Fruit fly (Drosophila melanogaster) whole organism, embryonic: ENCODE data around the gene Ir25a.

Experiments used
- CG11093 ChIP-seq: fragments of 200-800 bp; sonication (Bioruptor generic); IDR thresholded peaks from 3 replicates; pipeline ENCODE4 v1.3.6; 2022; ENCODE audit warnings: missing biosample characterization, missing genetic modification characterization
- CG12942 ChIP-seq: fragments of 200-800 bp; sonication (Bioruptor generic); optimal IDR thresholded peaks from 3 replicates; lab custom pipeline; 2016; ENCODE audit warnings: missing biosample characterization, missing genetic modification characterization
- CG13624 ChIP-seq: fragments of 200-800 bp; sonication (Bioruptor generic); optimal IDR thresholded peaks from 2 replicates; lab custom pipeline; 2016; ENCODE audit warnings: missing biosample characterization, missing genetic modification characterization
- CG14441 ChIP-seq: fragments of 200-800 bp; sonication (Bioruptor generic); IDR thresholded peaks from 2 replicates; pipeline ENCODE4 v1.3.6; 2022; ENCODE audit warnings: missing biosample characterization, missing genetic modification characterization
- CG15696 ChIP-seq: fragments of 200-800 bp; sonication (Bioruptor generic); optimal IDR thresholded peaks from 2 replicates; lab custom pipeline; 2019; ENCODE audit warnings: missing biosample characterization, mild to moderate bottlenecking, missing genetic modification characterization, moderate library complexity
- CG1647 ChIP-seq: fragments of 200-800 bp; sonication (Bioruptor generic); optimal IDR thresholded peaks from 3 replicates; lab custom pipeline; 2016; ENCODE audit warnings: missing biosample characterization, missing genetic modification characterization
- CG16863 ChIP-seq: fragments of 200-800 bp; sonication (Bioruptor generic); optimal IDR thresholded peaks from 3 replicates; lab custom pipeline; 2016; ENCODE audit warnings: missing biosample characterization, missing genetic modification characterization
- CG17385 ChIP-seq: fragments of 200-800 bp; sonication (Bioruptor generic); optimal IDR thresholded peaks from 3 replicates; lab custom pipeline; 2018; ENCODE audit warnings: missing biosample characterization, mild to moderate bottlenecking, missing genetic modification characterization
- CG18262 ChIP-seq: fragments of 200-800 bp; optimal IDR thresholded peaks from 3 replicates; lab custom pipeline; 2019; ENCODE audit warnings: missing biosample characterization, mild to moderate bottlenecking, missing genetic modification characterization, moderate library complexity
- CG2202 ChIP-seq: fragments of 200-800 bp; sonication (Bioruptor generic); optimal IDR thresholded peaks from 2 replicates; lab custom pipeline; 2018; ENCODE audit warnings: missing biosample characterization, mild to moderate bottlenecking, missing genetic modification characterization
- CG3726 ChIP-seq: fragments of 200-800 bp; sonication (Bioruptor generic); IDR thresholded peaks from 3 replicates; pipeline ENCODE4, ENCODE4 v1.3.6; 2022; ENCODE audit warnings: missing biosample characterization, missing genetic modification characterization
- CG4707 ChIP-seq: fragments of 200-800 bp; sonication (Bioruptor generic); optimal IDR thresholded peaks from 2 replicates; lab custom pipeline; 2018; ENCODE audit warnings: missing biosample characterization, mild to moderate bottlenecking, missing genetic modification characterization, moderate library complexity
- CG6765 ChIP-seq: fragments of 200-800 bp; sonication (Bioruptor generic); optimal IDR thresholded peaks from 3 replicates; lab custom pipeline; 2017; ENCODE audit warnings: missing biosample characterization, mild to moderate bottlenecking, missing genetic modification characterization
- CG8388 ChIP-seq: fragments of 200-800 bp; sonication (Bioruptor generic); optimal IDR thresholded peaks from 2 replicates; lab custom pipeline; 2019; ENCODE audit warnings: missing biosample characterization, mild to moderate bottlenecking, missing genetic modification characterization, moderate library complexity
- CG8478 ChIP-seq: fragments of >200 bp; optimal IDR thresholded peaks from 2 replicates; lab custom pipeline; 2018
- CG9609 ChIP-seq: fragments of 200-800 bp; sonication (Bioruptor generic); optimal IDR thresholded peaks from 3 replicates; lab custom pipeline; 2016; ENCODE audit warnings: missing biosample characterization, missing genetic modification characterization
- CrebB ChIP-seq: fragments of 200-800 bp; sonication (Bioruptor generic); optimal IDR thresholded peaks from 3 replicates; lab custom pipeline; 2018; ENCODE audit warnings: missing biosample characterization, mild to moderate bottlenecking, missing genetic modification characterization
- Dek ChIP-seq: fragments of 200-800 bp; sonication (Bioruptor generic); optimal IDR thresholded peaks from 3 replicates; lab custom pipeline; 2019; ENCODE audit warnings: missing biosample characterization, mild to moderate bottlenecking, missing genetic modification characterization, moderate library complexity
- Dip3 ChIP-seq: fragments of 200-800 bp; sonication (Bioruptor generic); optimal IDR thresholded peaks from 3 replicates; lab custom pipeline; 2016; ENCODE audit warnings: missing biosample characterization, missing genetic modification characterization
- Doc3 ChIP-seq: fragments of 200-800 bp; sonication (Bioruptor generic); IDR thresholded peaks from 3 replicates; pipeline ENCODE4 v1.3.6; 2022; ENCODE audit warnings: missing biosample characterization, missing genetic modification characterization; ENCODE audit not compliant: partially characterized antibody
- Eip74EF ChIP-seq, 2 experiments: fragments of 200-800 bp in 1 of 2; fragments of >200 bp in 1 of 2; sonication (Bioruptor generic) in 1 of 2; optimal IDR thresholded peaks; 2 replicates each; lab custom pipeline; 2017 to 2019; ENCODE audit warnings: missing biosample characterization in 2 of 2, missing genetic modification characterization in 2 of 2, mild to moderate bottlenecking in 1 of 2, moderate library complexity in 1 of 2
- Lim3 ChIP-seq: fragments of 200-800 bp; sonication (Bioruptor generic); IDR thresholded peaks from 2 replicates; pipeline ENCODE4 v1.3.6; 2022; ENCODE audit warnings: missing biosample characterization, missing genetic modification characterization
- MTF-1 ChIP-seq: fragments of 200-800 bp; sonication (Bioruptor generic); optimal IDR thresholded peaks from 2 replicates; lab custom pipeline; 2018; ENCODE audit warnings: missing biosample characterization, mild to moderate bottlenecking, missing genetic modification characterization, borderline replicate concordance
- Mes4 ChIP-seq: fragments of 200-800 bp; sonication (Bioruptor generic); optimal IDR thresholded peaks from 2 replicates; lab custom pipeline; 2016; ENCODE audit warnings: missing biosample characterization, missing genetic modification characterization
- Sin3A ChIP-seq: fragments of >200 bp; optimal IDR thresholded peaks from 2 replicates; lab custom pipeline; 2018
- Sry-β ChIP-seq: fragments of 200-800 bp; sonication (Bioruptor generic); optimal IDR thresholded peaks from 2 replicates; lab custom pipeline; 2018; ENCODE audit warnings: missing biosample characterization, mild to moderate bottlenecking, missing genetic modification characterization, moderate library complexity
- Tbp ChIP-seq: fragments of >200 bp; optimal IDR thresholded peaks from 2 replicates; lab custom pipeline; 2018; ENCODE audit warnings: missing biosample characterization, missing genetic modification characterization
- Vsx1 ChIP-seq: fragments of 200-800 bp; sonication (Bioruptor generic); optimal IDR thresholded peaks from 2 replicates; lab custom pipeline; 2017; ENCODE audit warnings: missing biosample characterization, mild to moderate bottlenecking, missing genetic modification characterization, missing genetic modification reagents
- ase ChIP-seq: fragments of 200-800 bp; sonication (Bioruptor generic); IDR thresholded peaks from 3 replicates; pipeline ENCODE4 v1.3.6; 2022; ENCODE audit warnings: missing biosample characterization, missing genetic modification characterization
- bab2 ChIP-seq: fragments of 200-800 bp; sonication (Bioruptor generic); optimal IDR thresholded peaks from 2 replicates; lab custom pipeline; 2016; ENCODE audit warnings: missing biosample characterization, missing genetic modification characterization
- cato ChIP-seq: fragments of 200-800 bp; sonication (Bioruptor generic); optimal IDR thresholded peaks from 2 replicates; lab custom pipeline; 2016; ENCODE audit warnings: missing biosample characterization, missing genetic modification characterization, borderline replicate concordance
- chinmo ChIP-seq: fragments of 200-800 bp; sonication (Bioruptor generic); IDR thresholded peaks from 4 replicates; pipeline ENCODE4 v1.3.6; 2022; ENCODE audit warnings: missing biosample characterization, missing genetic modification characterization; ENCODE audit not compliant: partially characterized antibody
- crol ChIP-seq: fragments of 200-800 bp; sonication (Bioruptor generic); IDR thresholded peaks from 2 replicates; pipeline ENCODE4 v1.3.6; 2022; ENCODE audit warnings: missing biosample characterization, missing genetic modification characterization
- emc ChIP-seq: fragments of 200-800 bp; sonication (Bioruptor generic); optimal IDR thresholded peaks from 2 replicates; lab custom pipeline; 2016; ENCODE audit warnings: missing biosample characterization, missing genetic modification characterization
- fru ChIP-seq: fragments of >200 bp; optimal IDR thresholded peaks from 2 replicates; lab custom pipeline; 2017
- gcm ChIP-seq: fragments of 200-800 bp; sonication (Bioruptor generic); optimal IDR thresholded peaks from 2 replicates; lab custom pipeline; 2019; ENCODE audit warnings: missing biosample characterization, mild to moderate bottlenecking, missing genetic modification characterization, moderate library complexity
- insv ChIP-seq, 2 experiments: fragments of 200-800 bp; sonication (Bioruptor generic); optimal IDR thresholded peaks; 3 replicates each; lab custom pipeline; 2016 to 2018; ENCODE audit warnings: missing biosample characterization in 2 of 2, missing genetic modification characterization in 2 of 2
- lmd ChIP-seq: fragments of 200-800 bp; sonication (Bioruptor generic); IDR thresholded peaks from 2 replicates; pipeline ENCODE4 v1.3.6; 2022; ENCODE audit warnings: missing biosample characterization, missing genetic modification characterization
- nau ChIP-seq: fragments of 200-800 bp; sonication (Bioruptor generic); optimal IDR thresholded peaks from 3 replicates; lab custom pipeline; 2017; ENCODE audit warnings: missing biosample characterization, mild to moderate bottlenecking, missing genetic modification characterization, missing genetic modification reagents
- pb ChIP-seq: fragments of 200-800 bp; sonication (Bioruptor generic); optimal IDR thresholded peaks from 3 replicates; lab custom pipeline; 2016; ENCODE audit warnings: missing biosample characterization, missing genetic modification characterization
- pita ChIP-seq: fragments of 200-800 bp; sonication (Bioruptor generic); optimal IDR thresholded peaks from 2 replicates; lab custom pipeline; 2017; ENCODE audit warnings: missing biosample characterization, mild to moderate bottlenecking, missing genetic modification characterization
- psq ChIP-seq: fragments of 200-800 bp; sonication (Bioruptor generic); optimal IDR thresholded peaks from 2 replicates; lab custom pipeline; 2017; ENCODE audit warnings: missing biosample characterization, missing genetic modification characterization
- sim ChIP-seq: fragments of 200-800 bp; sonication (Bioruptor generic); IDR thresholded peaks from 2 replicates; pipeline ENCODE4 v1.3.6; 2022; ENCODE audit warnings: missing biosample characterization, missing genetic modification characterization
- sisA ChIP-seq: fragments of 200-800 bp; sonication (Bioruptor generic); IDR thresholded peaks from 2 replicates; pipeline ENCODE4 v1.3.6; 2022; ENCODE audit warnings: missing biosample characterization, missing genetic modification characterization
- sna ChIP-seq: fragments of 200-800 bp; sonication (Bioruptor generic); IDR thresholded peaks from 2 replicates; pipeline ENCODE4 v1.3.6; 2022; ENCODE audit warnings: missing biosample characterization, missing genetic modification characterization; ENCODE audit not compliant: partially characterized antibody
- tna ChIP-seq: fragments of 200-800 bp; sonication (Bioruptor generic); IDR thresholded peaks from 2 replicates; pipeline ENCODE4 v1.3.6; 2022; ENCODE audit warnings: missing biosample characterization, missing genetic modification characterization; ENCODE audit not compliant: partially characterized antibody
- tup ChIP-seq: fragments of 200-800 bp; sonication (Bioruptor generic); optimal IDR thresholded peaks from 2 replicates; lab custom pipeline; 2016; ENCODE audit warnings: missing biosample characterization, mild to moderate bottlenecking, missing genetic modification characterization, moderate library complexity
- tx ChIP-seq: fragments of 200-800 bp; sonication (Bioruptor generic); optimal IDR thresholded peaks from 2 replicates; lab custom pipeline; 2016; ENCODE audit warnings: missing biosample characterization, missing genetic modification characterization
- vfl ChIP-seq: fragments of 200-800 bp; sonication (Bioruptor generic); optimal IDR thresholded peaks from 2 replicates; lab custom pipeline; 2016; ENCODE audit warnings: missing biosample characterization, missing genetic modification characterization
- wek ChIP-seq: fragments of 200-800 bp; sonication (Bioruptor generic); optimal IDR thresholded peaks from 3 replicates; lab custom pipeline; 2018; ENCODE audit warnings: missing biosample characterization, mild to moderate bottlenecking, missing genetic modification characterization, moderate library complexity
- zen ChIP-seq: fragments of 200-800 bp; sonication (Bioruptor generic); optimal IDR thresholded peaks from 3 replicates; lab custom pipeline; 2018; ENCODE audit warnings: missing biosample characterization, mild to moderate bottlenecking, missing genetic modification characterization, moderate library complexity
- zen2 ChIP-seq: fragments of 200-800 bp; sonication (Bioruptor generic); IDR thresholded peaks from 3 replicates; pipeline ENCODE4 v1.3.6; 2022; ENCODE audit warnings: missing biosample characterization, missing genetic modification characterization; ENCODE audit not compliant: partially characterized antibody
- zfh2 ChIP-seq: fragments of 200-800 bp; sonication (Bioruptor generic); optimal IDR thresholded peaks from 2 replicates; lab custom pipeline; 2016; ENCODE audit warnings: missing biosample characterization, missing genetic modification characterization

Ir25a gene

dm6 chr2L:4829040-4829439 is 6.1 kb downstream of the Ir25a start (continued):
- TF ChIP-seq wek (GFP tag; lab: Kevin White, UChicago) = peak; percentile 33
- TF ChIP-seq Lim3 (GFP tag; lab: Robert Waterston, UW) = no peak
- no peak for TF ChIP-seq psq
- no peak for TF ChIP-seq Doc3 (GFP tag; lab: Robert Waterston, UW)
- TF ChIP-seq zfh2 (GFP tag; lab: Kevin White, UChicago) = no peak
- no peak for TF ChIP-seq CG18262 (tag; lab: Kevin White, UChicago)
- TF ChIP-seq sim (GFP tag; lab: Robert Waterston, UW) = no peak
- TF ChIP-seq ase (GFP tag; lab: Robert Waterston, UW) = no peak
- peak; percentile 57 for TF ChIP-seq CG6765 (GFP tag; lab: Kevin White, UChicago)
- peak; percentile 16 for TF ChIP-seq MTF-1 (GFP tag; lab: Kevin White, UChicago)
- no peak for TF ChIP-seq CG11093 (GFP tag; lab: Robert Waterston, UW)
- TF ChIP-seq CG1647 (GFP tag; lab: Kevin White, UChicago) = no peak
- peak; percentile 12 for TF ChIP-seq CG17385 (GFP tag; lab: Kevin White, UChicago)
- no peak for TF ChIP-seq tup
- no peak for TF ChIP-seq Tbp (GFP tag; lab: Kevin White, UChicago)
- TF ChIP-seq CG9609 (GFP tag; lab: Kevin White, UChicago) = no peak
- peak; percentile 23 for TF ChIP-seq Vsx1 (GFP tag; lab: Kevin White, UChicago)
- TF ChIP-seq chinmo = no peak
- TF ChIP-seq Dip3 (GFP tag; lab: Kevin White, UChicago) = no peak
- no peak for TF ChIP-seq gcm (GFP tag; lab: Kevin White, UChicago)
- no peak for TF ChIP-seq tx (GFP tag; lab: Kevin White, UChicago)
- peak; percentile 2 for TF ChIP-seq CG15696 (tag; lab: Kevin White, UChicago)
- TF ChIP-seq vfl = no peak
- TF ChIP-seq CG2202 (tag; lab: Kevin White, UChicago) = no peak
- no peak for TF ChIP-seq Sry-β (GFP tag; lab: Kevin White, UChicago)
- no peak for TF ChIP-seq sisA (GFP tag; lab: Robert Waterston, UW)
- TF ChIP-seq cato (GFP tag; lab: Kevin White, UChicago) = no peak
- no peak for TF ChIP-seq pb (GFP tag; lab: Kevin White, UChicago)
- TF ChIP-seq nau (GFP tag; lab: Kevin White, UChicago) = no peak
- TF ChIP-seq CG3726 = no peak
- no peak for TF ChIP-seq pita (GFP tag; lab: Kevin White, UChicago)
- peak; percentile 20 for TF ChIP-seq zen (tag; lab: Kevin White, UChicago)
- no peak for TF ChIP-seq sna
- TF ChIP-seq fru (lab: Kevin White, UChicago) = no peak
- TF ChIP-seq Mes4 (GFP tag; lab: Kevin White, UChicago) = no peak
- no peak for TF ChIP-seq CG12942 (GFP tag; lab: Kevin White, UChicago)
- no peak for TF ChIP-seq zen2 (GFP tag; lab: Robert Waterston, UW)
- TF ChIP-seq insv (GFP tag; optimal IDR thresholded peaks at IDR 0.05; lab: Kevin White, UChicago) = no peak
- no peak for TF ChIP-seq CG8388
- TF ChIP-seq CG4707 = no peak
- no peak for TF ChIP-seq emc (GFP tag; lab: Kevin White, UChicago)
- TF ChIP-seq bab2 (GFP tag; lab: Kevin White, UChicago) = no peak
- no peak for TF ChIP-seq CG16863 (GFP tag; lab: Kevin White, UChicago)
- TF ChIP-seq Dek (tag; lab: Kevin White, UChicago) = no peak
- no peak for TF ChIP-seq Eip74EF (GFP tag; optimal IDR thresholded peaks at IDR 0.05; lab: Kevin White, UChicago)
- no peak for TF ChIP-seq Sin3A
- TF ChIP-seq lmd (GFP tag; lab: Robert Waterston, UW) = no peak
- TF ChIP-seq crol (GFP tag; lab: Robert Waterston, UW) = no peak
- TF ChIP-seq CG14441 = no peak
- no peak for TF ChIP-seq CrebB (tag; lab: Kevin White, UChicago)
- TF ChIP-seq CG8478 (lab: Kevin White, UChicago) = no peak
- TF ChIP-seq tna (GFP tag; lab: Robert Waterston, UW) = no peak
- TF ChIP-seq CG13624 (GFP tag; lab: Kevin White, UChicago) = no peak
